Fruit fly (Drosophila melanogaster) whole organism, embryonic: ENCODE data around the gene CG12507.
A peak's percentile ranks its signal among the peaks of the same experiment; 100 is the strongest.

Experiments
- Bgb ChIP-seq: fragments of 200-800 bp; sonication (Bioruptor generic); IDR thresholded peaks from 2 replicates; pipeline ENCODE4 v1.3.6; 2022; ENCODE audit warnings: missing biosample characterization, missing genetic modification characterization; ENCODE audit not compliant: partially characterized antibody
- CG10431 ChIP-seq: fragments of 200-800 bp; sonication (Bioruptor generic); optimal IDR thresholded peaks from 3 replicates; lab custom pipeline; 2018; ENCODE audit warnings: missing biosample characterization, mild to moderate bottlenecking, missing genetic modification characterization
- CG10959 ChIP-seq: fragments of 200-800 bp; sonication (Bioruptor generic); IDR thresholded peaks from 2 replicates; pipeline ENCODE4 v1.3.6; 2022; ENCODE audit warnings: missing biosample characterization, missing genetic modification characterization
- CG11093 ChIP-seq: fragments of 200-800 bp; sonication (Bioruptor generic); IDR thresholded peaks from 3 replicates; pipeline ENCODE4 v1.3.6; 2022; ENCODE audit warnings: missing biosample characterization, missing genetic modification characterization
- CG11723 ChIP-seq: fragments of 200-800 bp; sonication (Bioruptor generic); optimal IDR thresholded peaks from 2 replicates; lab custom pipeline; 2017; ENCODE audit warnings: missing biosample characterization, mild to moderate bottlenecking, missing genetic modification characterization
- CG12155 ChIP-seq: fragments of 200-800 bp; sonication (Bioruptor generic); optimal IDR thresholded peaks from 3 replicates; lab custom pipeline; 2016; ENCODE audit warnings: missing biosample characterization, missing genetic modification characterization
- CG12219 ChIP-seq: fragments of 200-800 bp; sonication (Bioruptor generic); optimal IDR thresholded peaks from 3 replicates; lab custom pipeline; 2018; ENCODE audit warnings: missing biosample characterization, mild to moderate bottlenecking, missing genetic modification characterization
- CG12299 ChIP-seq: fragments of 200-800 bp; sonication (Bioruptor generic); optimal IDR thresholded peaks from 2 replicates; lab custom pipeline; 2018; ENCODE audit warnings: missing biosample characterization, mild to moderate bottlenecking, missing genetic modification characterization
- CG15479 ChIP-seq: fragments of 200-800 bp; sonication (Bioruptor generic); optimal IDR thresholded peaks from 3 replicates; lab custom pipeline; 2019; ENCODE audit warnings: missing biosample characterization, mild to moderate bottlenecking, missing genetic modification characterization, moderate library complexity
- CG15514 ChIP-seq: fragments of 200-800 bp; sonication (Bioruptor generic); optimal IDR thresholded peaks from 3 replicates; lab custom pipeline; 2017; ENCODE audit warnings: missing biosample characterization, missing genetic modification characterization, mild to moderate bottlenecking, moderate library complexity, missing genetic modification reagents
- CG15696 ChIP-seq: fragments of 200-800 bp; sonication (Bioruptor generic); optimal IDR thresholded peaks from 2 replicates; lab custom pipeline; 2019; ENCODE audit warnings: missing biosample characterization, mild to moderate bottlenecking, missing genetic modification characterization, moderate library complexity
- CG1602 ChIP-seq: fragments of 200-800 bp; sonication (Bioruptor generic); optimal IDR thresholded peaks from 3 replicates; lab custom pipeline; 2016; ENCODE audit warnings: missing biosample characterization, missing genetic modification characterization
- CG17361 ChIP-seq: fragments of 200-800 bp; sonication (Bioruptor generic); IDR thresholded peaks from 3 replicates; pipeline ENCODE4 v1.3.6; 2022; ENCODE audit warnings: missing biosample characterization, missing genetic modification characterization
- CG17385 ChIP-seq: fragments of 200-800 bp; sonication (Bioruptor generic); optimal IDR thresholded peaks from 3 replicates; lab custom pipeline; 2018; ENCODE audit warnings: missing biosample characterization, mild to moderate bottlenecking, missing genetic modification characterization
- CG17802 ChIP-seq: fragments of 200-800 bp; sonication (Bioruptor generic); optimal IDR thresholded peaks from 2 replicates; lab custom pipeline; 2018; ENCODE audit warnings: missing biosample characterization, mild to moderate bottlenecking, missing genetic modification characterization, moderate library complexity
- CG1832 ChIP-seq: fragments of 200-800 bp; sonication (Bioruptor generic); optimal IDR thresholded peaks from 2 replicates; lab custom pipeline; 2017; ENCODE audit warnings: missing biosample characterization, mild to moderate bottlenecking, missing genetic modification characterization, inconsistent platforms
- CG2202 ChIP-seq: fragments of 200-800 bp; sonication (Bioruptor generic); optimal IDR thresholded peaks from 2 replicates; lab custom pipeline; 2018; ENCODE audit warnings: missing biosample characterization, mild to moderate bottlenecking, missing genetic modification characterization
- CG2712 ChIP-seq: fragments of 200-800 bp; optimal IDR thresholded peaks from 3 replicates; lab custom pipeline; 2019; ENCODE audit warnings: missing biosample characterization, mild to moderate bottlenecking, missing genetic modification characterization, moderate library complexity
- CG31441 ChIP-seq: fragments of 200-800 bp; sonication (Bioruptor generic); IDR thresholded peaks from 2 replicates; pipeline ENCODE4 v1.3.6; 2022; ENCODE audit warnings: missing biosample characterization, missing genetic modification characterization
- CG4282 ChIP-seq: fragments of 200-800 bp; sonication (Bioruptor generic); optimal IDR thresholded peaks from 2 replicates; lab custom pipeline; 2016; ENCODE audit warnings: missing biosample characterization, missing genetic modification characterization
- CG7987 ChIP-seq: fragments of 200-800 bp; sonication (Bioruptor generic); optimal IDR thresholded peaks from 2 replicates; lab custom pipeline; 2018; ENCODE audit warnings: missing biosample characterization, mild to moderate bottlenecking, missing genetic modification characterization, moderate library complexity
- CG8281 ChIP-seq: fragments of 200-800 bp; sonication (Bioruptor generic); optimal IDR thresholded peaks from 2 replicates; lab custom pipeline; 2018; ENCODE audit warnings: missing biosample characterization, mild to moderate bottlenecking, missing genetic modification characterization, moderate library complexity
- CG8765 ChIP-seq: fragments of 200-800 bp; sonication (Bioruptor generic); IDR thresholded peaks from 2 replicates; pipeline ENCODE4 v1.3.6; 2022; ENCODE audit warnings: missing biosample characterization, missing genetic modification characterization
- D ChIP-seq, 2 experiments: fragments of 200-800 bp in 1 of 2; fragments of >200 bp in 1 of 2; sonication (Bioruptor generic) in 1 of 2; optimal IDR thresholded peaks; 2 replicates in 1 of 2; 3 replicates in 1 of 2; lab custom pipeline; 2017; ENCODE audit warnings: mild to moderate bottlenecking in 1 of 2, missing biosample characterization in 1 of 2, missing genetic modification characterization in 1 of 2, missing genetic modification reagents in 1 of 2
- Dek ChIP-seq: fragments of 200-800 bp; sonication (Bioruptor generic); optimal IDR thresholded peaks from 3 replicates; lab custom pipeline; 2019; ENCODE audit warnings: missing biosample characterization, mild to moderate bottlenecking, missing genetic modification characterization, moderate library complexity
- Dref ChIP-seq: fragments of 200-800 bp; sonication (Bioruptor generic); IDR thresholded peaks from 2 replicates; pipeline ENCODE4 v1.3.6; 2022; ENCODE audit warnings: missing biosample characterization, missing genetic modification characterization
- Eip74EF ChIP-seq, 2 experiments: fragments of 200-800 bp in 1 of 2; fragments of >200 bp in 1 of 2; sonication (Bioruptor generic) in 1 of 2; optimal IDR thresholded peaks; 2 replicates each; lab custom pipeline; 2017 to 2019; ENCODE audit warnings: missing biosample characterization in 2 of 2, missing genetic modification characterization in 2 of 2, mild to moderate bottlenecking in 1 of 2, moderate library complexity in 1 of 2
- H2.0 ChIP-seq: fragments of 200-800 bp; sonication (Bioruptor generic); IDR thresholded peaks from 2 replicates; pipeline ENCODE4 v1.3.6; 2022; ENCODE audit warnings: missing biosample characterization, missing genetic modification characterization
- Scr ChIP-seq: fragments of 200-800 bp; sonication (Bioruptor generic); IDR thresholded peaks from 2 replicates; pipeline ENCODE4 v1.3.6; 2022; ENCODE audit warnings: missing biosample characterization, missing genetic modification characterization; ENCODE audit not compliant: partially characterized antibody
- ap ChIP-seq: fragments of 200-800 bp; sonication (Bioruptor generic); IDR thresholded peaks from 2 replicates; pipeline ENCODE4 v1.3.6; 2022; ENCODE audit warnings: missing biosample characterization, missing genetic modification characterization
- ci ChIP-seq: fragments of 200-800 bp; sonication (Bioruptor generic); IDR thresholded peaks from 3 replicates; pipeline ENCODE4 v1.3.6; 2022; ENCODE audit warnings: missing biosample characterization, missing genetic modification characterization
- crol ChIP-seq: fragments of 200-800 bp; sonication (Bioruptor generic); IDR thresholded peaks from 2 replicates; pipeline ENCODE4 v1.3.6; 2022; ENCODE audit warnings: missing biosample characterization, missing genetic modification characterization
- dimm ChIP-seq: fragments of 200-800 bp; sonication (Bioruptor generic); IDR thresholded peaks from 2 replicates; pipeline ENCODE4 v1.3.6; 2022; ENCODE audit warnings: missing biosample characterization, missing genetic modification characterization
- dpn ChIP-seq, 2 experiments: fragments of 200-800 bp; sonication (Bioruptor generic); optimal IDR thresholded peaks; 3 replicates each; lab custom pipeline; 2016; ENCODE audit warnings: missing biosample characterization in 2 of 2, missing genetic modification characterization in 2 of 2
- grn ChIP-seq: fragments of 200-800 bp; sonication (Bioruptor generic); optimal IDR thresholded peaks from 3 replicates; lab custom pipeline; 2017; ENCODE audit warnings: missing biosample characterization, missing genetic modification characterization
- gsb-n ChIP-seq: fragments of 200-800 bp; sonication (Bioruptor generic); optimal IDR thresholded peaks from 3 replicates; lab custom pipeline; 2018; ENCODE audit warnings: missing biosample characterization, mild to moderate bottlenecking, missing genetic modification characterization
- hb ChIP-seq: fragments of 200-800 bp; sonication (Bioruptor generic); IDR thresholded peaks from 3 replicates; pipeline ENCODE4 v1.3.6; 2022; ENCODE audit warnings: missing biosample characterization, missing genetic modification characterization; ENCODE audit not compliant: partially characterized antibody
- hth ChIP-seq: fragments of >200 bp; optimal IDR thresholded peaks from 2 replicates; lab custom pipeline; 2017; ENCODE audit warnings: inconsistent platforms
- lbe ChIP-seq: fragments of 200-800 bp; sonication (Bioruptor generic); optimal IDR thresholded peaks from 2 replicates; lab custom pipeline; 2016; ENCODE audit warnings: missing biosample characterization, mild to moderate bottlenecking, missing genetic modification characterization
- lilli ChIP-seq: fragments of 200-800 bp; sonication (Bioruptor generic); optimal IDR thresholded peaks from 3 replicates; lab custom pipeline; 2016; ENCODE audit warnings: missing biosample characterization, missing genetic modification characterization
- nau ChIP-seq: fragments of 200-800 bp; sonication (Bioruptor generic); optimal IDR thresholded peaks from 3 replicates; lab custom pipeline; 2017; ENCODE audit warnings: missing biosample characterization, mild to moderate bottlenecking, missing genetic modification characterization, missing genetic modification reagents
- prd ChIP-seq, 3 experiments: fragments of >200 bp in 2 of 3; fragments of 200-800 bp in 1 of 3; sonication (Bioruptor generic) in 1 of 3; optimal IDR thresholded peaks in 2 of 3; IDR thresholded peaks in 1 of 3; 2 replicates in 2 of 3; 3 replicates in 1 of 3; pipeline versions ENCODE4 v1.3.6 to Lab custom; 2017 to 2022; ENCODE audit warnings: missing biosample characterization in 1 of 3, missing genetic modification characterization in 1 of 3
- repo ChIP-seq: fragments of 200-800 bp; sonication (Bioruptor generic); optimal IDR thresholded peaks from 2 replicates; lab custom pipeline; 2016; ENCODE audit warnings: missing biosample characterization, missing genetic modification characterization
- row ChIP-seq: fragments of 200-800 bp; sonication (Bioruptor generic); IDR thresholded peaks from 3 replicates; pipeline ENCODE4 v1.3.6; 2022; ENCODE audit warnings: missing biosample characterization, missing genetic modification characterization
- stwl ChIP-seq: fragments of 200-800 bp; sonication (Bioruptor generic); optimal IDR thresholded peaks from 3 replicates; lab custom pipeline; 2018; ENCODE audit warnings: missing biosample characterization, mild to moderate bottlenecking, missing genetic modification characterization, moderate library complexity
- sug ChIP-seq: fragments of 200-800 bp; optimal IDR thresholded peaks from 2 replicates; lab custom pipeline; 2019; ENCODE audit warnings: missing biosample characterization, mild to moderate bottlenecking, missing genetic modification characterization, moderate library complexity
- tgo ChIP-seq: fragments of 200-800 bp; sonication (Bioruptor generic); IDR thresholded peaks from 3 replicates; pipeline ENCODE4 v1.3.6; 2022; ENCODE audit warnings: missing biosample characterization, missing genetic modification characterization
- vnd ChIP-seq: fragments of 200-800 bp; sonication (Bioruptor generic); IDR thresholded peaks from 3 replicates; pipeline ENCODE4 v1.3.6; 2022; ENCODE audit warnings: missing biosample characterization, missing genetic modification characterization; ENCODE audit not compliant: partially characterized antibody
- z ChIP-seq: fragments of 200-800 bp; sonication (Bioruptor generic); IDR thresholded peaks from 3 replicates; pipeline ENCODE4 v1.3.6; 2022; ENCODE audit warnings: missing biosample characterization, missing genetic modification characterization

Gene CG12507

dm6 chrX:16288492-16288964, 22.2 kb upstream of the CG12507 start, which contains the start of the genes CG32576 and caz (continued):
- TF ChIP-seq CG12299 (tag; lab: Kevin White, UChicago), result peak; percentile 22
- TF ChIP-seq CG1602 (GFP tag; lab: Kevin White, UChicago), result no peak
- peak; percentile 47 for TF ChIP-seq CG2712 (tag; lab: Kevin White, UChicago)
- TF ChIP-seq sug (tag; lab: Kevin White, UChicago), result peak; percentile 65
- TF ChIP-seq grn (GFP tag; lab: Kevin White, UChicago), result no peak
- TF ChIP-seq CG31441 (GFP tag; lab: Robert Waterston, UW), result no peak; the same call in none of the 2 replicates
- TF ChIP-seq CG8765 (GFP tag; lab: Robert Waterston, UW), result no peak
- TF ChIP-seq CG17361 (GFP tag; lab: Robert Waterston, UW), result peak; percentile 70; the same call in 2 of the 3 replicates
- no peak for TF ChIP-seq CG8281 (tag; lab: Kevin White, UChicago)
- no peak for TF ChIP-seq z (GFP tag; lab: Robert Waterston, UW)
- no peak for TF ChIP-seq CG17802
- no peak for TF ChIP-seq Dek (tag; lab: Kevin White, UChicago)
- no peak for TF ChIP-seq Eip74EF (GFP tag; optimal IDR thresholded peaks at IDR 0.05; lab: Kevin White, UChicago)
- peak; percentile 76 for TF ChIP-seq Scr (GFP tag; lab: Robert Waterston, UW)
- no peak for TF ChIP-seq H2.0 (GFP tag; lab: Robert Waterston, UW)
- no peak for TF ChIP-seq hth (lab: Kevin White, UChicago)
- TF ChIP-seq dimm, result no peak
- TF ChIP-seq CG10959 (GFP tag; lab: Robert Waterston, UW), result no peak
- peak; percentile 73 for TF ChIP-seq CG15514 (GFP tag; lab: Kevin White, UChicago)
- TF ChIP-seq CG17385 (GFP tag; lab: Kevin White, UChicago), result peak; percentile 22
- no peak for TF ChIP-seq tgo (GFP tag; lab: Robert Waterston, UW)
- 0 out of 3 replicates have a peak, but pooled peaks have one; percentile 30 for TF ChIP-seq ci (GFP tag; lab: Robert Waterston, UW)
- TF ChIP-seq lilli, result peak; percentile 40
- TF ChIP-seq lbe (GFP tag; lab: Kevin White, UChicago), result peak; percentile 63
- no peak for TF ChIP-seq ap (GFP tag; lab: Robert Waterston, UW)
- TF ChIP-seq CG7987 (GFP tag; lab: Kevin White, UChicago), result no peak
- TF ChIP-seq CG2202, result peak; percentile 5
- peak in 1 of 2 experiments; percentile 43 for TF ChIP-seq dpn (GFP tag; optimal IDR thresholded peaks at IDR 0.05; lab: Kevin White, UChicago)
- peak; percentile 83 for TF ChIP-seq stwl
- no peak for TF ChIP-seq CG11093 (GFP tag; lab: Robert Waterston, UW)
- TF ChIP-seq CG15479 (GFP tag; lab: Kevin White, UChicago), result no peak
- no peak for TF ChIP-seq repo
- TF ChIP-seq CG1832 (GFP tag; lab: Kevin White, UChicago), result no peak
- no peak for TF ChIP-seq D (optimal IDR thresholded peaks at IDR 0.05; lab: Kevin White, UChicago)
- TF ChIP-seq D (GFP tag; optimal IDR thresholded peaks at IDR 0.05; lab: Kevin White, UChicago), result peak; percentile 23
- peak; percentile 64 for TF ChIP-seq Dref (GFP tag; lab: Robert Waterston, UW)
- no peak for TF ChIP-seq hb
- TF ChIP-seq CG15696, result no peak
- no peak for TF ChIP-seq CG11723
- no peak for TF ChIP-seq crol (GFP tag; lab: Robert Waterston, UW)
- TF ChIP-seq gsb-n (tag; lab: Kevin White, UChicago), result peak; percentile 17
- TF ChIP-seq Bgb (GFP tag; lab: Robert Waterston, UW), result peak; percentile 35
- TF ChIP-seq CG12219 (GFP tag; lab: Kevin White, UChicago), result no peak
- no peak for TF ChIP-seq nau (GFP tag; lab: Kevin White, UChicago)
- TF ChIP-seq CG10431 (GFP tag; lab: Kevin White, UChicago), result no peak
- no peak for TF ChIP-seq CG4282 (GFP tag; lab: Kevin White, UChicago)
- TF ChIP-seq row (GFP tag; lab: Robert Waterston, UW), result peak; percentile 76
- no peak for TF ChIP-seq prd (optimal IDR thresholded peaks at IDR 0.05; lab: Kevin White, UChicago)
- TF ChIP-seq prd (GFP tag; IDR thresholded peaks at IDR 0.05; lab: Robert Waterston, UW), result peak; percentile 42; the same call in 1 of the 3 replicates
- TF ChIP-seq vnd (GFP tag; lab: Robert Waterston, UW), result peak; percentile 56; the same call in 2 of the 3 replicates
- TF ChIP-seq CG12155 (GFP tag; lab: Kevin White, UChicago), result peak; percentile 37
